Fruit fly (Drosophila melanogaster): ENCODE measurements around the gene cDIP.

The cDIP gene

dm6 chr3R:21118784-21119183, 42.1 kb downstream of the cDIP start, which contains the start of gene Bdbt (continued):
- peak; percentile 50 to 56 for TF ChIP-seq dpn (GFP tag; optimal IDR thresholded peaks at IDR 0.05)
- no peak for TF ChIP-seq hth (optimal IDR thresholded peaks at IDR 0.05)
- peak; percentile 62 for TF ChIP-seq zfh2 (GFP tag; optimal IDR thresholded peaks at IDR 0.05)
- no peak for TF ChIP-seq bsh (GFP tag; optimal IDR thresholded peaks at IDR 0.05)
- peak; percentile 39 for TF ChIP-seq Antp (GFP tag; optimal IDR thresholded peaks at IDR 0.05)
- no peak for TF ChIP-seq CG10543 (GFP tag; optimal IDR thresholded peaks at IDR 0.05)
- TF ChIP-seq Elba2 (GFP tag; optimal IDR thresholded peaks at IDR 0.05), result peak; percentile 40
- peak; percentile 81 for TF ChIP-seq CG15514 (GFP tag; optimal IDR thresholded peaks at IDR 0.05)
- peak; percentile 49; the same call in 1 of the 2 replicates for TF ChIP-seq CG14014 (GFP tag; IDR thresholded peaks at IDR 0.05)
- TF ChIP-seq CG5180 (GFP tag; optimal IDR thresholded peaks at IDR 0.05), result no peak
- TF ChIP-seq Dll (GFP tag; IDR thresholded peaks at IDR 0.05; ENCODE audit: partially characterized antibody), result peak; percentile 60; the same call in 3 of the 4 replicates
- TF ChIP-seq CoRest (tag; optimal IDR thresholded peaks at IDR 0.05), result no peak
- no peak for TF ChIP-seq maf-S (GFP tag; optimal IDR thresholded peaks at IDR 0.05)
- peak; percentile 10 for TF ChIP-seq cwo (GFP tag; optimal IDR thresholded peaks at IDR 0.05)
- no peak for TF ChIP-seq crc (GFP tag; optimal IDR thresholded peaks at IDR 0.05)
- TF ChIP-seq BEAF-32 (GFP tag; optimal IDR thresholded peaks at IDR 0.05), result peak; percentile 25
- no peak for TF ChIP-seq CG13123 (GFP tag; optimal IDR thresholded peaks at IDR 0.05)
- no peak for TF ChIP-seq CG4730 (GFP tag; IDR thresholded peaks at IDR 0.05)
- TF ChIP-seq MBD-R2 (GFP tag; IDR thresholded peaks at IDR 0.05), result peak; percentile 82
- no peak for TF ChIP-seq CG8478 (optimal IDR thresholded peaks at IDR 0.05)
- no peak for TF ChIP-seq CG18599 (GFP tag; optimal IDR thresholded peaks at IDR 0.05)
- TF ChIP-seq da (GFP tag; optimal IDR thresholded peaks at IDR 0.05), result no peak
- no peak for TF ChIP-seq BtbVII (GFP tag; optimal IDR thresholded peaks at IDR 0.05)
- TF ChIP-seq CG2712 (tag; optimal IDR thresholded peaks at IDR 0.05), result no peak
- TF ChIP-seq CG6272 (GFP tag; IDR thresholded peaks at IDR 0.05), result no peak
- peak; percentile 40 for TF ChIP-seq Lhr (GFP tag; optimal IDR thresholded peaks at IDR 0.05)
- TF ChIP-seq salm (tag; optimal IDR thresholded peaks at IDR 0.05), result no peak
- TF ChIP-seq CG13424 (tag; optimal IDR thresholded peaks at IDR 0.05), result peak; percentile 5
- TF ChIP-seq CG10959 (GFP tag; IDR thresholded peaks at IDR 0.05), result no peak
- no peak for TF ChIP-seq CG5953 (GFP tag; IDR thresholded peaks at IDR 0.05)
- peak; percentile 62 for TF ChIP-seq Max (GFP tag; optimal IDR thresholded peaks at IDR 0.05)
- no peak for TF ChIP-seq CG12299 (tag; optimal IDR thresholded peaks at IDR 0.05)
- TF ChIP-seq CG15601 (tag; optimal IDR thresholded peaks at IDR 0.05), result no peak
- TF ChIP-seq NK7.1 (GFP tag; optimal IDR thresholded peaks at IDR 0.05), result no peak
- peak; percentile 10 for TF ChIP-seq Side (GFP tag; optimal IDR thresholded peaks at IDR 0.05)
- no peak for TF ChIP-seq Fer2 (tag; optimal IDR thresholded peaks at IDR 0.05)
- TF ChIP-seq dysf (GFP tag; IDR thresholded peaks at IDR 0.05), result peak; percentile 32; the same call in 1 of the 3 replicates
- TF ChIP-seq gcm2 (GFP tag; optimal IDR thresholded peaks at IDR 0.05), result no peak
- TF ChIP-seq CG8924 (tag; optimal IDR thresholded peaks at IDR 0.05), result no peak
- peak; percentile 89 for TF ChIP-seq hb (GFP tag; IDR thresholded peaks at IDR 0.05; ENCODE audit: partially characterized antibody)
- TF ChIP-seq Scr (GFP tag; IDR thresholded peaks at IDR 0.05; ENCODE audit: partially characterized antibody), result peak; percentile 68; the same call in 1 of the 2 replicates
- no peak for TF ChIP-seq CG7839 (tag; optimal IDR thresholded peaks at IDR 0.05)
- peak; percentile 28 for TF ChIP-seq Hr3 (GFP tag; optimal IDR thresholded peaks at IDR 0.05)
- TF ChIP-seq B-H1 (GFP tag; IDR thresholded peaks at IDR 0.05), result 0 out of 3 replicates have a peak, but pooled peaks have one; percentile 20
- no peak for TF ChIP-seq CG33557 (GFP tag; optimal IDR thresholded peaks at IDR 0.05)
- TF ChIP-seq sug (tag; optimal IDR thresholded peaks at IDR 0.05), result peak; percentile 27
- TF ChIP-seq MTF-1 (GFP tag; optimal IDR thresholded peaks at IDR 0.05; ENCODE audit: borderline replicate concordance), result no peak
- TF ChIP-seq CG16815 (GFP tag; optimal IDR thresholded peaks at IDR 0.05), result peak; percentile 1
- TF ChIP-seq fru (optimal IDR thresholded peaks at IDR 0.05), result no peak
- no peak for TF ChIP-seq PHDP (tag; optimal IDR thresholded peaks at IDR 0.05)
- TF ChIP-seq HLH4C (GFP tag; IDR thresholded peaks at IDR 0.05; ENCODE audit: partially characterized antibody), result peak; percentile 98

Measured in whole organism, embryonic.